Fruit fly (Drosophila melanogaster): ENCODE measurements around the gene v.

The v gene

DNA sequence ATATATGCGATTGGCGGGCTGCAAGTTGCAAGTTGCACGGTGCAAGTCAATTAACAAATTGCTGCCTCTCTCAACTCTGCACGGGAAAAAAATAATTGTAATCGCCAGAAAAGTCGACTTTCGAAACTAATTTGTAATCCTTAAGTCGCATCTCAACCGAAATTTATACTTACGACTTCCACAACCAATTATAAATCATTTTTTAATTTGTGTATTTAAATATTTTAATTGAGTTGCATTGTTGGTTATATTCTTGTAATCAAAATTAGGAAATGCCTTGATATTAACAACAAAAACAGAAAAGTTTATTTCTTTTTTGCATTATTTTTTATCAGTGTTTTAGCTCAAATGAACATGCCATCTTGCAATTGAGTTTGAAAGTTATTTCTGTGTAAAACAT, 36.1 kb downstream of the v start:
- TF ChIP-seq Eip75B (GFP tag; optimal IDR thresholded peaks at IDR 0.05): peak; percentile 12
- peak; percentile 27 for TF ChIP-seq esn (GFP tag; optimal IDR thresholded peaks at IDR 0.05)
- no peak for TF ChIP-seq fd59A (GFP tag; optimal IDR thresholded peaks at IDR 0.05)
- peak; percentile 78 for TF ChIP-seq CG15336 (GFP tag; IDR thresholded peaks at IDR 0.05)
- TF ChIP-seq salr (GFP tag; optimal IDR thresholded peaks at IDR 0.05): peak in 1 of 2 experiments; percentile 30
- peak; percentile 46 for TF ChIP-seq acj6 (GFP tag; optimal IDR thresholded peaks at IDR 0.05)
- TF ChIP-seq CG6854 (GFP tag; optimal IDR thresholded peaks at IDR 0.05): no peak
- no peak for TF ChIP-seq CG11294 (GFP tag; IDR thresholded peaks at IDR 0.05)
- TF ChIP-seq CG6163 (GFP tag; IDR thresholded peaks at IDR 0.05): no peak
- TF ChIP-seq vri (GFP tag; optimal IDR thresholded peaks at IDR 0.05): no peak
- peak; percentile 70 for TF ChIP-seq CG8119 (GFP tag; IDR thresholded peaks at IDR 0.05)
- TF ChIP-seq CG7368 (GFP tag; optimal IDR thresholded peaks at IDR 0.05): no peak
- TF ChIP-seq spab (GFP tag; optimal IDR thresholded peaks at IDR 0.05): no peak
- peak; percentile 11 for TF ChIP-seq CG11762 (GFP tag; optimal IDR thresholded peaks at IDR 0.05; ENCODE audit: insufficient read depth)
- peak; percentile 39 for TF ChIP-seq CG34406 (GFP tag; optimal IDR thresholded peaks at IDR 0.05)
- no peak for TF ChIP-seq CG3032 (tag; optimal IDR thresholded peaks at IDR 0.05)
- no peak for TF ChIP-seq CG11902 (GFP tag; optimal IDR thresholded peaks at IDR 0.05)
- no peak for TF ChIP-seq Sox14 (GFP tag; optimal IDR thresholded peaks at IDR 0.05)
- no peak for TF ChIP-seq CG31627 (GFP tag; optimal IDR thresholded peaks at IDR 0.05)
- TF ChIP-seq CG16779 (tag; optimal IDR thresholded peaks at IDR 0.05): no peak
- no peak for TF ChIP-seq fd85E (GFP tag; optimal IDR thresholded peaks at IDR 0.05)
- peak; percentile 55 for TF ChIP-seq net (GFP tag; optimal IDR thresholded peaks at IDR 0.05)
- TF ChIP-seq dsx (GFP tag; optimal IDR thresholded peaks at IDR 0.05; ENCODE audit: poor library complexity, severe bottlenecking): no peak
- peak; percentile 14 for TF ChIP-seq Sox102F (GFP tag; optimal IDR thresholded peaks at IDR 0.05)
- TF ChIP-seq cyc (GFP tag; optimal IDR thresholded peaks at IDR 0.05): no peak
- TF ChIP-seq dac (GFP tag; optimal IDR thresholded peaks at IDR 0.05): peak; percentile 41
- no peak for TF ChIP-seq Ets21C (GFP tag; optimal IDR thresholded peaks at IDR 0.05)
- TF ChIP-seq CG9139 (GFP tag; optimal IDR thresholded peaks at IDR 0.05): no peak
- TF ChIP-seq CG10669 (GFP tag; optimal IDR thresholded peaks at IDR 0.05): no peak
- peak; percentile 68 for TF ChIP-seq Hr4 (GFP tag; optimal IDR thresholded peaks at IDR 0.05)
- TF ChIP-seq Eip93F (GFP tag; optimal IDR thresholded peaks at IDR 0.05): no peak
- TF ChIP-seq eg (GFP tag; IDR thresholded peaks at IDR 0.05): peak; percentile 51; the same call in 1 of the 3 replicates
- TF ChIP-seq pdm3 (GFP tag; optimal IDR thresholded peaks at IDR 0.05): peak; percentile 54
- TF ChIP-seq svp (GFP tag): peak; percentile 24
- TF ChIP-seq Hr39 (GFP tag; optimal IDR thresholded peaks at IDR 0.05): peak; percentile 6
- TF ChIP-seq CG8632 (GFP tag; optimal IDR thresholded peaks at IDR 0.05): peak; percentile 15
- TF ChIP-seq CG1621 (tag; optimal IDR thresholded peaks at IDR 0.05): no peak
- TF ChIP-seq CG10631 (GFP tag; optimal IDR thresholded peaks at IDR 0.05): peak; percentile 3
- TF ChIP-seq topi (GFP tag; optimal IDR thresholded peaks at IDR 0.05): peak; percentile 29
- TF ChIP-seq fkh (GFP tag; optimal IDR thresholded peaks at IDR 0.05): no peak
- TF ChIP-seq Gug (GFP tag; IDR thresholded peaks at IDR 0.05): no peak
- no peak for TF ChIP-seq Sox15 (GFP tag; optimal IDR thresholded peaks at IDR 0.05)
- peak; percentile 66 for TF ChIP-seq CG4318 (GFP tag; optimal IDR thresholded peaks at IDR 0.05)
- TF ChIP-seq CG8319 (GFP tag; optimal IDR thresholded peaks at IDR 0.05): no peak
- TF ChIP-seq Ets96B (tag; optimal IDR thresholded peaks at IDR 0.05): no peak
- no peak for TF ChIP-seq CG6792 (GFP tag; optimal IDR thresholded peaks at IDR 0.05)
- no peak for TF ChIP-seq Met (GFP tag; optimal IDR thresholded peaks at IDR 0.05)
- no peak for TF ChIP-seq Hr38 (GFP tag; optimal IDR thresholded peaks at IDR 0.05)
- no peak for TF ChIP-seq ss (GFP tag; optimal IDR thresholded peaks at IDR 0.05)
- TF ChIP-seq lz (GFP tag; optimal IDR thresholded peaks at IDR 0.05): peak; percentile 10
- TF ChIP-seq CG3919 (GFP tag; optimal IDR thresholded peaks at IDR 0.05): peak; percentile 60
- peak; percentile 54 for TF ChIP-seq OdsH (GFP tag; optimal IDR thresholded peaks at IDR 0.05)
- TF ChIP-seq Smox (GFP tag; optimal IDR thresholded peaks at IDR 0.05): peak; percentile 16
